Fruit fly (Drosophila melanogaster) whole organism, embryonic: ENCODE measurements around the gene CG6136.
A peak's percentile ranks its signal among the peaks of the same experiment; 100 is the strongest.

Source experiments
- Adf1 ChIP-seq: fragments of 200-800 bp; sonication (Bioruptor generic); IDR thresholded peaks from 2 replicates; pipeline ENCODE4 v1.3.6; 2022; ENCODE audit warnings: missing biosample characterization, missing genetic modification characterization
- CG11504 ChIP-seq: fragments of 200-800 bp; sonication (Bioruptor generic); optimal IDR thresholded peaks from 3 replicates; lab custom pipeline; 2019; ENCODE audit warnings: missing biosample characterization, mild to moderate bottlenecking, missing genetic modification characterization, moderate library complexity
- CG1233 ChIP-seq: fragments of 200-800 bp; sonication (Bioruptor generic); optimal IDR thresholded peaks from 4 replicates; lab custom pipeline; 2018; ENCODE audit warnings: missing biosample characterization, mild to moderate bottlenecking, missing genetic modification characterization
- CG12659 ChIP-seq: fragments of 200-800 bp; sonication (Bioruptor generic); optimal IDR thresholded peaks from 3 replicates; lab custom pipeline; 2017; ENCODE audit warnings: mild to moderate bottlenecking, missing biosample characterization, missing genetic modification reagents, missing genetic modification characterization
- CG12942 ChIP-seq: fragments of 200-800 bp; sonication (Bioruptor generic); optimal IDR thresholded peaks from 3 replicates; lab custom pipeline; 2016; ENCODE audit warnings: missing biosample characterization, missing genetic modification characterization
- CG13287 ChIP-seq: fragments of 200-800 bp; sonication (Bioruptor generic); IDR thresholded peaks from 2 replicates; pipeline ENCODE4 v1.3.6; 2022; ENCODE audit warnings: missing biosample characterization, missing genetic modification characterization; ENCODE audit not compliant: partially characterized antibody
- CG13894 ChIP-seq: fragments of 200-800 bp; sonication (Bioruptor generic); optimal IDR thresholded peaks from 3 replicates; lab custom pipeline; 2018; ENCODE audit warnings: missing biosample characterization, mild to moderate bottlenecking, missing genetic modification characterization, moderate library complexity
- CG17612 ChIP-seq: fragments of 200-800 bp; sonication (Bioruptor generic); IDR thresholded peaks from 2 replicates; pipeline ENCODE4 v1.3.6; 2022; ENCODE audit warnings: missing biosample characterization, missing genetic modification characterization
- CG17912 ChIP-seq: fragments of 200-800 bp; sonication (Bioruptor generic); optimal IDR thresholded peaks from 2 replicates; lab custom pipeline; 2018; ENCODE audit warnings: missing biosample characterization, mild to moderate bottlenecking, missing genetic modification characterization
- CG1792 ChIP-seq: fragments of 200-800 bp; sonication (Bioruptor generic); optimal IDR thresholded peaks from 2 replicates; lab custom pipeline; 2016; ENCODE audit warnings: missing biosample characterization, missing genetic modification characterization
- CG18262 ChIP-seq: fragments of 200-800 bp; optimal IDR thresholded peaks from 3 replicates; lab custom pipeline; 2019; ENCODE audit warnings: missing biosample characterization, mild to moderate bottlenecking, missing genetic modification characterization, moderate library complexity
- CG1832 ChIP-seq: fragments of 200-800 bp; sonication (Bioruptor generic); optimal IDR thresholded peaks from 2 replicates; lab custom pipeline; 2017; ENCODE audit warnings: missing biosample characterization, mild to moderate bottlenecking, missing genetic modification characterization, inconsistent platforms
- CG2202 ChIP-seq: fragments of 200-800 bp; sonication (Bioruptor generic); optimal IDR thresholded peaks from 2 replicates; lab custom pipeline; 2018; ENCODE audit warnings: missing biosample characterization, mild to moderate bottlenecking, missing genetic modification characterization
- CG2889 ChIP-seq: fragments of 200-800 bp; sonication (Bioruptor generic); IDR thresholded peaks from 3 replicates; pipeline ENCODE4 v1.3.6; 2022; ENCODE audit warnings: missing biosample characterization, missing genetic modification characterization
- CG3407 ChIP-seq: fragments of 200-800 bp; sonication (Bioruptor generic); optimal IDR thresholded peaks from 2 replicates; lab custom pipeline; 2018; ENCODE audit warnings: missing biosample characterization, mild to moderate bottlenecking, missing genetic modification characterization
- CG34224 ChIP-seq: fragments of 200-800 bp; sonication (Bioruptor generic); IDR thresholded peaks from 3 replicates; pipeline ENCODE4 v1.3.6; 2022; ENCODE audit warnings: missing biosample characterization, missing genetic modification characterization; ENCODE audit not compliant: partially characterized antibody
- CG5245 ChIP-seq: fragments of 200-800 bp; sonication (Bioruptor generic); optimal IDR thresholded peaks from 3 replicates; lab custom pipeline; 2016; ENCODE audit warnings: missing biosample characterization, missing genetic modification characterization
- CG5953 ChIP-seq: fragments of 200-800 bp; sonication (Bioruptor generic); IDR thresholded peaks from 2 replicates; pipeline ENCODE4 v1.3.6; 2022; ENCODE audit warnings: missing biosample characterization, missing genetic modification characterization
- CG7786 ChIP-seq: fragments of 200-800 bp; sonication (Bioruptor generic); optimal IDR thresholded peaks from 2 replicates; lab custom pipeline; 2016; ENCODE audit warnings: missing biosample characterization, missing genetic modification characterization
- CG7963 ChIP-seq: fragments of 200-800 bp; sonication (Bioruptor generic); IDR thresholded peaks from 3 replicates; pipeline ENCODE4 v1.3.6; 2022; ENCODE audit warnings: missing biosample characterization, missing genetic modification characterization; ENCODE audit not compliant: partially characterized antibody
- CG8281 ChIP-seq: fragments of 200-800 bp; sonication (Bioruptor generic); optimal IDR thresholded peaks from 2 replicates; lab custom pipeline; 2018; ENCODE audit warnings: missing biosample characterization, mild to moderate bottlenecking, missing genetic modification characterization, moderate library complexity
- CG9876 ChIP-seq: fragments of 200-800 bp; sonication (Bioruptor generic); optimal IDR thresholded peaks from 2 replicates; lab custom pipeline; 2016; ENCODE audit warnings: missing biosample characterization, missing genetic modification characterization
- Dad ChIP-seq: fragments of 200-800 bp; sonication (Bioruptor generic); optimal IDR thresholded peaks from 3 replicates; lab custom pipeline; 2016; ENCODE audit warnings: missing biosample characterization, missing genetic modification characterization
- Dbx ChIP-seq: fragments of 200-800 bp; sonication (Bioruptor generic); IDR thresholded peaks from 3 replicates; pipeline ENCODE4 v1.3.6; 2022; ENCODE audit warnings: missing biosample characterization, missing genetic modification characterization
- Dek ChIP-seq: fragments of 200-800 bp; sonication (Bioruptor generic); optimal IDR thresholded peaks from 3 replicates; lab custom pipeline; 2019; ENCODE audit warnings: missing biosample characterization, mild to moderate bottlenecking, missing genetic modification characterization, moderate library complexity
- Hr51 ChIP-seq, 2 experiments: fragments of 200-800 bp; sonication (Bioruptor generic); optimal IDR thresholded peaks; 2 replicates in 1 of 2; 3 replicates in 1 of 2; lab custom pipeline; 2016 to 2018; ENCODE audit warnings: missing biosample characterization in 2 of 2, missing genetic modification characterization in 2 of 2, mild to moderate bottlenecking in 1 of 2, moderate library complexity in 1 of 2
- Hr78 ChIP-seq, 2 experiments: fragments of 200-800 bp in 1 of 2; fragments of >200 bp in 1 of 2; sonication (Bioruptor generic) in 1 of 2; optimal IDR thresholded peaks; 2 replicates each; lab custom pipeline; 2017 to 2019; ENCODE audit warnings: missing biosample characterization in 2 of 2, missing genetic modification characterization in 2 of 2, mild to moderate bottlenecking in 1 of 2, moderate library complexity in 1 of 2
- Mes4 ChIP-seq: fragments of 200-800 bp; sonication (Bioruptor generic); optimal IDR thresholded peaks from 2 replicates; lab custom pipeline; 2016; ENCODE audit warnings: missing biosample characterization, missing genetic modification characterization
- NFAT ChIP-seq: fragments of 200-800 bp; sonication (Bioruptor generic); IDR thresholded peaks from 2 replicates; pipeline ENCODE4 v1.3.6; 2022; ENCODE audit warnings: missing biosample characterization, missing genetic modification characterization
- NK7.1 ChIP-seq: fragments of 200-800 bp; sonication (Bioruptor generic); optimal IDR thresholded peaks from 3 replicates; lab custom pipeline; 2016; ENCODE audit warnings: missing biosample characterization, missing genetic modification characterization
- Neu2 ChIP-seq: fragments of 200-800 bp; sonication (Bioruptor generic); optimal IDR thresholded peaks from 3 replicates; lab custom pipeline; 2016; ENCODE audit warnings: missing biosample characterization, missing genetic modification characterization, borderline replicate concordance
- Optix ChIP-seq: fragments of 200-800 bp; sonication (Bioruptor generic); IDR thresholded peaks from 3 replicates; pipeline ENCODE4 v1.3.6; 2022; ENCODE audit warnings: missing biosample characterization, missing genetic modification characterization
- Sox100B ChIP-seq: fragments of 200-800 bp; sonication (Bioruptor generic); optimal IDR thresholded peaks from 3 replicates; lab custom pipeline; 2018; ENCODE audit warnings: missing biosample characterization, mild to moderate bottlenecking, missing genetic modification characterization
- Taf1 ChIP-seq: fragments of 200-800 bp; sonication (Bioruptor generic); IDR thresholded peaks from 2 replicates; pipeline ENCODE4 v1.3.6; 2022; ENCODE audit warnings: missing biosample characterization, missing genetic modification characterization
- ac ChIP-seq: fragments of 200-800 bp; sonication (Bioruptor generic); optimal IDR thresholded peaks from 3 replicates; lab custom pipeline; 2017; ENCODE audit warnings: missing biosample characterization, mild to moderate bottlenecking, missing genetic modification characterization
- al ChIP-seq: fragments of 200-800 bp; sonication (Bioruptor generic); IDR thresholded peaks from 2 replicates; pipeline ENCODE4 v1.3.6; 2022; ENCODE audit warnings: missing biosample characterization, missing genetic modification characterization
- btn ChIP-seq: fragments of 200-800 bp; sonication (Bioruptor generic); optimal IDR thresholded peaks from 2 replicates; lab custom pipeline; 2016; ENCODE audit warnings: missing biosample characterization, missing genetic modification characterization
- dmrt99B ChIP-seq: fragments of 200-800 bp; sonication (Bioruptor generic); optimal IDR thresholded peaks from 2 replicates; lab custom pipeline; 2018; ENCODE audit warnings: missing biosample characterization, mild to moderate bottlenecking, missing genetic modification characterization, moderate library complexity
- esg ChIP-seq: fragments of 200-800 bp; sonication (Bioruptor generic); conservative IDR thresholded peaks from 2 replicates; pipeline ENCODE4 v1.3.6; 2022; ENCODE audit warnings: missing biosample characterization, missing genetic modification characterization
- gcm ChIP-seq: fragments of 200-800 bp; sonication (Bioruptor generic); optimal IDR thresholded peaks from 2 replicates; lab custom pipeline; 2019; ENCODE audit warnings: missing biosample characterization, mild to moderate bottlenecking, missing genetic modification characterization, moderate library complexity
- gt ChIP-seq: fragments of 200-800 bp; sonication (Bioruptor generic); IDR thresholded peaks from 2 replicates; pipeline ENCODE4 v1.3.6; 2022; ENCODE audit warnings: missing biosample characterization, missing genetic modification characterization
- ham ChIP-seq: fragments of 200-800 bp; sonication (Bioruptor generic); IDR thresholded peaks from 2 replicates; pipeline ENCODE4 v1.3.6; 2022; ENCODE audit warnings: missing biosample characterization, missing genetic modification characterization
- jumu ChIP-seq: fragments of 200-800 bp; sonication (Bioruptor generic); optimal IDR thresholded peaks from 3 replicates; lab custom pipeline; 2016; ENCODE audit warnings: missing biosample characterization, missing genetic modification characterization
- nmo ChIP-seq: fragments of 200-800 bp; sonication (Bioruptor generic); optimal IDR thresholded peaks from 2 replicates; lab custom pipeline; 2018; ENCODE audit warnings: missing biosample characterization, mild to moderate bottlenecking, missing genetic modification characterization, moderate library complexity
- p53 ChIP-seq: fragments of 200-800 bp; sonication (Bioruptor generic); optimal IDR thresholded peaks from 2 replicates; lab custom pipeline; 2016; ENCODE audit warnings: missing biosample characterization, missing genetic modification characterization
- peb ChIP-seq: fragments of 200-800 bp; sonication (Bioruptor generic); IDR thresholded peaks from 2 replicates; pipeline ENCODE4 v1.3.6; 2022; ENCODE audit warnings: missing biosample characterization, missing genetic modification characterization
- psq ChIP-seq: fragments of 200-800 bp; sonication (Bioruptor generic); optimal IDR thresholded peaks from 2 replicates; lab custom pipeline; 2017; ENCODE audit warnings: missing biosample characterization, missing genetic modification characterization
- pzg ChIP-seq: fragments of 200-800 bp; sonication (Bioruptor generic); optimal IDR thresholded peaks from 3 replicates; lab custom pipeline; 2018; ENCODE audit warnings: missing biosample characterization, mild to moderate bottlenecking, missing genetic modification characterization, moderate library complexity
- scrt ChIP-seq: fragments of 200-800 bp; sonication (Bioruptor generic); optimal IDR thresholded peaks from 2 replicates; lab custom pipeline; 2018; ENCODE audit warnings: missing biosample characterization, mild to moderate bottlenecking, missing genetic modification characterization, moderate library complexity
- tna ChIP-seq: fragments of 200-800 bp; sonication (Bioruptor generic); IDR thresholded peaks from 2 replicates; pipeline ENCODE4 v1.3.6; 2022; ENCODE audit warnings: missing biosample characterization, missing genetic modification characterization; ENCODE audit not compliant: partially characterized antibody
- zen2 ChIP-seq: fragments of 200-800 bp; sonication (Bioruptor generic); IDR thresholded peaks from 3 replicates; pipeline ENCODE4 v1.3.6; 2022; ENCODE audit warnings: missing biosample characterization, missing genetic modification characterization; ENCODE audit not compliant: partially characterized antibody

CG6136 gene

dm6 chr3R:15361490-15361889 lies 10.5 kb downstream of the CG6136 start, which contains the start of the genes Cog2 and Trax (continued):
- no peak for TF ChIP-seq CG9876
- no peak for TF ChIP-seq ham
- TF ChIP-seq Sox100B (GFP tag; lab: Kevin White, UChicago): no peak
- TF ChIP-seq CG5245 (GFP tag; lab: Kevin White, UChicago): no peak
- TF ChIP-seq dmrt99B (tag; lab: Kevin White, UChicago): no peak
- TF ChIP-seq CG12942 (GFP tag; lab: Kevin White, UChicago): no peak
- TF ChIP-seq ac: no peak
- peak; percentile 92 for TF ChIP-seq zen2 (GFP tag; lab: Robert Waterston, UW)
- no peak for TF ChIP-seq Taf1 (GFP tag; lab: Robert Waterston, UW)
- no peak for TF ChIP-seq NK7.1 (GFP tag; lab: Kevin White, UChicago)
- no peak for TF ChIP-seq Hr78 (GFP tag; optimal IDR thresholded peaks at IDR 0.05; lab: Kevin White, UChicago)
- TF ChIP-seq pzg (GFP tag; lab: Kevin White, UChicago): peak; percentile 36
- TF ChIP-seq CG13894: no peak
- peak; percentile 94 for TF ChIP-seq CG34224 (GFP tag; lab: Robert Waterston, UW)
- peak; percentile 75 for TF ChIP-seq CG7963 (GFP tag; lab: Robert Waterston, UW)
- no peak for TF ChIP-seq p53 (GFP tag; lab: Kevin White, UChicago)
- TF ChIP-seq CG13287 (GFP tag; lab: Robert Waterston, UW): peak; percentile 95
- TF ChIP-seq CG1832: no peak
- TF ChIP-seq Optix (GFP tag; lab: Robert Waterston, UW): no peak
- TF ChIP-seq CG5953: no peak
- no peak for TF ChIP-seq CG11504 (tag; lab: Kevin White, UChicago)
- no peak for TF ChIP-seq CG3407 (GFP tag; lab: Kevin White, UChicago)
- TF ChIP-seq CG17912: no peak
- TF ChIP-seq CG2202 (tag; lab: Kevin White, UChicago): no peak
- TF ChIP-seq Neu2 (GFP tag; lab: Kevin White, UChicago): no peak
- no peak for TF ChIP-seq peb (GFP tag; lab: Robert Waterston, UW)
- no peak for TF ChIP-seq NFAT (GFP tag; lab: Robert Waterston, UW)
- no peak for TF ChIP-seq CG7786 (GFP tag; lab: Kevin White, UChicago)
- no peak for TF ChIP-seq al (GFP tag; lab: Robert Waterston, UW)
- TF ChIP-seq psq (GFP tag; lab: Kevin White, UChicago): no peak
- TF ChIP-seq Dad (GFP tag; lab: Kevin White, UChicago): no peak
- no peak for TF ChIP-seq CG2889 (GFP tag; lab: Robert Waterston, UW)
- TF ChIP-seq CG18262 (tag; lab: Kevin White, UChicago): no peak
- no peak for TF ChIP-seq Dek (tag; lab: Kevin White, UChicago)
- TF ChIP-seq CG1792 (GFP tag; lab: Kevin White, UChicago): no peak
- TF ChIP-seq CG1233: no peak
- no peak for TF ChIP-seq CG17612 (GFP tag; lab: Robert Waterston, UW)
- TF ChIP-seq esg (GFP tag; lab: Robert Waterston, UW): no peak
- no peak for TF ChIP-seq jumu
- TF ChIP-seq CG12659 (GFP tag; lab: Kevin White, UChicago): no peak
- TF ChIP-seq Dbx (GFP tag; lab: Robert Waterston, UW): no peak
- TF ChIP-seq Hr51 (GFP tag; optimal IDR thresholded peaks at IDR 0.05; lab: Kevin White, UChicago): no peak
- no peak for TF ChIP-seq nmo (GFP tag; lab: Kevin White, UChicago)
- TF ChIP-seq btn (GFP tag; lab: Kevin White, UChicago): no peak
- TF ChIP-seq scrt: no peak
- TF ChIP-seq gcm (GFP tag; lab: Kevin White, UChicago): no peak
- TF ChIP-seq Adf1: no peak
- peak; percentile 78 for TF ChIP-seq tna
- no peak for TF ChIP-seq CG8281 (tag; lab: Kevin White, UChicago)
- no peak for TF ChIP-seq gt (GFP tag; lab: Robert Waterston, UW)
- TF ChIP-seq Mes4: no peak
